Fruit fly (Drosophila melanogaster) whole organism, pupa: ENCODE measurements around the gene Non2.

Experiments used
- CG17806 ChIP-seq: fragments of 200-800 bp; sonication (Bioruptor generic); optimal IDR thresholded peaks from 2 replicates; lab custom pipeline; 2018; ENCODE audit warnings: missing biosample characterization, mild to moderate bottlenecking, missing genetic modification characterization, moderate library complexity
- CG32121 ChIP-seq: fragments of 200-800 bp; sonication (Bioruptor generic); IDR thresholded peaks from 2 replicates; pipeline ENCODE4 v1.3.6; 2022; ENCODE audit warnings: missing biosample characterization, missing genetic modification characterization
- EcR ChIP-seq: fragments of 200-800 bp; sonication (Bioruptor generic); optimal IDR thresholded peaks from 3 replicates; lab custom pipeline; 2019; ENCODE audit warnings: missing biosample characterization, missing genetic modification characterization, mild to moderate bottlenecking, moderate library complexity, missing genetic modification reagents

DNA sequence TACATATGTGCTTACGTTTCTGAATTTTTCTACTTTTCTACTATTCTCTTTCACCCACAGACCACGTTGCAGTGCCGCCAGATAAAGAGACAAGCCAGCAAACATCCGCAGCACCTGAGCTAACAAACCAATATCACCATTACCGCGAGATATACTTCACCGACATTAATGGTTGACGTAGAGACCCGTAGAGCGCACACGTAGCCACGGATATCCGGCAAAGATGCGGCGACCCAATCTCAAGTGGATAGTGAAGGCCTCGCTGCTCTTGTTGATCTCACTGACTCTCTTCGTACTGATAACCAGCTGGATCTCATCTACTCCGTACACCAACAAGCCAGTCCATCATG, 15.9 kb downstream of the Non2 start:
- TF ChIP-seq CG32121 (no peak), EcR (GFP tag; lab: Kevin White, UChicago) (no peak), CG17806 (no peak)
